Worm (Caenorhabditis elegans): ENCODE measurements around the gene E04F6.6.

Gene E04F6.6

ce11 chrII:7147550-7147949 lies 51.8 kb downstream of the E04F6.6 start (continued):
- TF ChIP-seq lsl-1 (GFP tag; optimal IDR thresholded peaks at IDR 0.05) (peak; percentile 84), K12H6.12 (tag; optimal IDR thresholded peaks at IDR 0.05) (no peak), F49E8.2 (tag; optimal IDR thresholded peaks at IDR 0.05; ENCODE audit: insufficient read depth) (peak; percentile 70), nfyb-1 (GFP tag; IDR thresholded peaks at IDR 0.05) (no peak), hmg-1.2 (GFP tag; IDR thresholded peaks at IDR 0.05) (peak; percentile 53; the same call in 1 of the 2 replicates), fkh-3 (tag; optimal IDR thresholded peaks at IDR 0.05) (no peak), ztf-28 (GFP tag; IDR thresholded peaks at IDR 0.05) (no peak), nhr-179 (tag; optimal IDR thresholded peaks at IDR 0.05) (no peak), aptf-3 (GFP tag; IDR thresholded peaks at IDR 0.05) (no peak), rec-8 (tag; optimal IDR thresholded peaks at IDR 0.05) (no peak), sea-2 (GFP tag; IDR thresholded peaks at IDR 0.05) (no peak), egl-44 (GFP tag; IDR thresholded peaks at IDR 0.05) (no peak), lin-26 (GFP tag; IDR thresholded peaks at IDR 0.05) (no peak), B0019.2 (GFP tag; conservative IDR thresholded peaks at IDR 0.05) (peak; percentile 61), C17E4.6 (GFP tag; IDR thresholded peaks at IDR 0.05) (no peak), K11D2.4 (GFP tag; IDR thresholded peaks at IDR 0.05) (no peak), attf-5 (GFP tag; optimal IDR thresholded peaks at IDR 0.05) (peak; percentile 68), F33H1.4 (GFP tag; IDR thresholded peaks at IDR 0.05) (peak; percentile 61), Y95B8A.8 (GFP tag; IDR thresholded peaks at IDR 0.05) (no peak), ceh-91 (GFP tag; IDR thresholded peaks at IDR 0.05) (peak; percentile 78), egl-18 (GFP tag; IDR thresholded peaks at IDR 0.05) (no peak), madf-8 (GFP tag; conservative IDR thresholded peaks at IDR 0.05) (peak; percentile 70), B0035.1 (tag; optimal IDR thresholded peaks at IDR 0.05) (no peak), ZK185.1 (tag; optimal IDR thresholded peaks at IDR 0.05; ENCODE audit: poor library complexity, severe bottlenecking) (peak; percentile 35), tbx-9 (tag; optimal IDR thresholded peaks at IDR 0.05; ENCODE audit: borderline replicate concordance) (no peak), snpc-3.4 (tag; optimal IDR thresholded peaks at IDR 0.05) (peak; percentile 78), madf-3 (GFP tag; IDR thresholded peaks at IDR 0.05) (no peak)
